Fruit fly (Drosophila melanogaster) whole organism, adult: ENCODE measurements around the gene pont.

Experiments used
- CG11617 ChIP-seq: fragments of 200-800 bp; sonication (Bioruptor generic); optimal IDR thresholded peaks from 2 replicates; lab custom pipeline; 2017; ENCODE audit warnings: mild to moderate bottlenecking, missing biosample characterization, missing genetic modification reagents, missing genetic modification characterization
- CG1620 ChIP-seq: fragments of 200-800 bp; sonication (Bioruptor generic); optimal IDR thresholded peaks from 2 replicates; lab custom pipeline; 2016; ENCODE audit warnings: missing biosample characterization, missing genetic modification characterization
- Mnt ChIP-seq: fragments of 200-800 bp; sonication (Bioruptor generic); optimal IDR thresholded peaks from 2 replicates; lab custom pipeline; 2016; ENCODE audit warnings: missing biosample characterization, mild to moderate bottlenecking, missing genetic modification characterization
- kay ChIP-seq: fragments of 200-800 bp; sonication (Bioruptor generic); peaks from one replicate; lab custom pipeline; 2016; ENCODE audit warnings: missing biosample characterization, missing genetic modification characterization, borderline replicate concordance
- pad ChIP-seq: fragments of 200-800 bp; sonication (Bioruptor generic); optimal IDR thresholded peaks from 3 replicates; lab custom pipeline; 2017; ENCODE audit warnings: missing biosample characterization, missing genetic modification characterization, mild to moderate bottlenecking, moderate library complexity, missing genetic modification reagents

DNA sequence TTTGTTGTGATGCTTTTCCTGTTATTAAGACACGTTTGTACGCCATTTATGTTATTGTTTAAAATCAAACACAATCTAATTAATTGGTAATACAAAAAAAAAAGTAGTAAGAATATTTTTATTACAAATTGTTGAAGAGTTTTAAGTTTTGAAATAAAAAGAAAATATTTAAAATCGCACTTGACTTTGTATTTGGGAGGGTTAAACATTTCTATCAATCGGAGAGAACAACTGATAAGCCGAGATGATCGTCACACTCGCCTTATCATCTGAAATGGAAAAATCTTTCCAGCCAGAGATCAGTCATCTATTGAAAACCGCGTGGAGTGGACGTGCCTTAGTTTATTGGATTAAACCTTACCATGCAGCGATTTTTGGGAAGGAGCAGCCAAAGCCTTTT lies 10.7 kb upstream of the pont start, which contains the start of gene CG3999:
- TF ChIP-seq CG1620, result no peak
- no peak for TF ChIP-seq pad (GFP tag; lab: Kevin White, UChicago)
- TF ChIP-seq kay (GFP tag; lab: Kevin White, UChicago), result no peak
- TF ChIP-seq Mnt (GFP tag; lab: Kevin White, UChicago), result no peak
- TF ChIP-seq CG11617 (GFP tag; lab: Kevin White, UChicago), result no peak
